Fruit fly (Drosophila melanogaster) whole organism, embryonic: ENCODE results near the gene bor.
A peak's percentile ranks its signal among the peaks of the same experiment; 100 is the strongest.

Experiments
- Ada2b ChIP-seq: fragments of 200-800 bp; sonication (Bioruptor generic); IDR thresholded peaks from 2 replicates; pipeline ENCODE4 v1.3.6; 2022; ENCODE audit warnings: missing biosample characterization, missing genetic modification characterization
- Atf3 ChIP-seq: fragments of 200-800 bp; sonication (Bioruptor generic); optimal IDR thresholded peaks from 3 replicates; lab custom pipeline; 2016; ENCODE audit warnings: missing biosample characterization, missing genetic modification characterization
- Bgb ChIP-seq: fragments of 200-800 bp; sonication (Bioruptor generic); IDR thresholded peaks from 2 replicates; pipeline ENCODE4 v1.3.6; 2022; ENCODE audit warnings: missing biosample characterization, missing genetic modification characterization; ENCODE audit not compliant: partially characterized antibody
- CG10431 ChIP-seq: fragments of 200-800 bp; sonication (Bioruptor generic); optimal IDR thresholded peaks from 3 replicates; lab custom pipeline; 2018; ENCODE audit warnings: missing biosample characterization, mild to moderate bottlenecking, missing genetic modification characterization
- CG11247 ChIP-seq: fragments of 200-800 bp; sonication (Bioruptor generic); IDR thresholded peaks from 2 replicates; pipeline ENCODE4 v1.3.6; 2022; ENCODE audit warnings: missing biosample characterization, missing genetic modification characterization
- CG11504 ChIP-seq: fragments of 200-800 bp; sonication (Bioruptor generic); optimal IDR thresholded peaks from 3 replicates; lab custom pipeline; 2019; ENCODE audit warnings: missing biosample characterization, mild to moderate bottlenecking, missing genetic modification characterization, moderate library complexity
- CG15479 ChIP-seq: fragments of 200-800 bp; sonication (Bioruptor generic); optimal IDR thresholded peaks from 3 replicates; lab custom pipeline; 2019; ENCODE audit warnings: missing biosample characterization, mild to moderate bottlenecking, missing genetic modification characterization, moderate library complexity
- CG17361 ChIP-seq: fragments of 200-800 bp; sonication (Bioruptor generic); IDR thresholded peaks from 3 replicates; pipeline ENCODE4 v1.3.6; 2022; ENCODE audit warnings: missing biosample characterization, missing genetic modification characterization
- CG18599 ChIP-seq: fragments of 200-800 bp; sonication (Bioruptor generic); optimal IDR thresholded peaks from 3 replicates; lab custom pipeline; 2017; ENCODE audit warnings: missing biosample characterization, missing genetic modification characterization, mild to moderate bottlenecking, moderate library complexity, missing genetic modification reagents
- CG18764 ChIP-seq: fragments of 200-800 bp; sonication (Bioruptor generic); optimal IDR thresholded peaks from 3 replicates; lab custom pipeline; 2016; ENCODE audit warnings: missing biosample characterization, missing genetic modification characterization
- CG30431 ChIP-seq: fragments of 200-800 bp; sonication (Bioruptor generic); optimal IDR thresholded peaks from 2 replicates; lab custom pipeline; 2017; ENCODE audit warnings: missing biosample characterization, missing genetic modification characterization
- CG33557 ChIP-seq: fragments of 200-800 bp; sonication (Bioruptor generic); optimal IDR thresholded peaks from 2 replicates; lab custom pipeline; 2019; ENCODE audit warnings: missing biosample characterization, mild to moderate bottlenecking, missing genetic modification characterization, moderate library complexity
- CG34422 ChIP-seq: fragments of 200-800 bp; sonication (Bioruptor generic); IDR thresholded peaks from 3 replicates; pipeline ENCODE4 v1.3.6; 2022; ENCODE audit warnings: missing biosample characterization, missing genetic modification characterization
- CG4360 ChIP-seq: fragments of 200-800 bp; sonication (Bioruptor generic); IDR thresholded peaks from 2 replicates; pipeline ENCODE4 v1.3.6; 2022; ENCODE audit warnings: missing biosample characterization, missing genetic modification characterization
- CG7372 ChIP-seq: fragments of 200-800 bp; sonication (Bioruptor generic); IDR thresholded peaks from 2 replicates; pipeline ENCODE4 v1.3.6; 2022; ENCODE audit warnings: missing biosample characterization, missing genetic modification characterization
- CG7839 ChIP-seq: fragments of 200-800 bp; sonication (Bioruptor generic); optimal IDR thresholded peaks from 3 replicates; lab custom pipeline; 2018; ENCODE audit warnings: missing biosample characterization, mild to moderate bottlenecking, missing genetic modification characterization, moderate library complexity
- CTCF ChIP-seq: fragments of 200-800 bp; sonication (Bioruptor generic); optimal IDR thresholded peaks from 2 replicates; lab custom pipeline; 2017; ENCODE audit warnings: missing biosample characterization, mild to moderate bottlenecking, missing genetic modification characterization, moderate library complexity
- D ChIP-seq, 2 experiments: fragments of 200-800 bp in 1 of 2; fragments of >200 bp in 1 of 2; sonication (Bioruptor generic) in 1 of 2; optimal IDR thresholded peaks; 2 replicates in 1 of 2; 3 replicates in 1 of 2; lab custom pipeline; 2017; ENCODE audit warnings: mild to moderate bottlenecking in 1 of 2, missing biosample characterization in 1 of 2, missing genetic modification characterization in 1 of 2, missing genetic modification reagents in 1 of 2
- HLHmδ ChIP-seq: fragments of 200-800 bp; sonication (Bioruptor generic); optimal IDR thresholded peaks from 2 replicates; lab custom pipeline; 2018; ENCODE audit warnings: missing biosample characterization, mild to moderate bottlenecking, missing genetic modification characterization, moderate library complexity
- Hsf ChIP-seq: fragments of 200-800 bp; sonication (Bioruptor generic); optimal IDR thresholded peaks from 3 replicates; lab custom pipeline; 2016; ENCODE audit warnings: missing biosample characterization, missing genetic modification characterization
- PHDP ChIP-seq: fragments of 200-800 bp; sonication (Bioruptor generic); optimal IDR thresholded peaks from 3 replicates; lab custom pipeline; 2018; ENCODE audit warnings: missing biosample characterization, mild to moderate bottlenecking, missing genetic modification characterization, moderate library complexity
- Poxn ChIP-seq: fragments of 200-800 bp; sonication (Bioruptor generic); IDR thresholded peaks from 2 replicates; pipeline ENCODE4 v1.3.6; 2022; ENCODE audit warnings: missing biosample characterization, missing genetic modification characterization
- Ravus ChIP-seq: fragments of 200-800 bp; sonication (Bioruptor generic); IDR thresholded peaks from 2 replicates; pipeline ENCODE4 v1.3.6; 2022; ENCODE audit warnings: missing biosample characterization, missing genetic modification characterization
- Sox102F ChIP-seq: fragments of 200-800 bp; sonication (Bioruptor generic); optimal IDR thresholded peaks from 2 replicates; lab custom pipeline; 2018; ENCODE audit warnings: missing biosample characterization, mild to moderate bottlenecking, missing genetic modification characterization, moderate library complexity
- Sry-δ ChIP-seq: fragments of 200-800 bp; sonication (Bioruptor generic); optimal IDR thresholded peaks from 2 replicates; lab custom pipeline; 2016; ENCODE audit warnings: missing biosample characterization, missing genetic modification characterization
- Trl ChIP-seq, 3 experiments: fragments of >200 bp in 2 of 3; fragments of 200-800 bp in 1 of 3; sonication (Bioruptor generic) in 1 of 3; optimal IDR thresholded peaks; 2 replicates in 1 of 3; 3 replicates in 2 of 3; lab custom pipeline; 2016 to 2017; ENCODE audit warnings: missing biosample characterization in 1 of 3, missing genetic modification characterization in 1 of 3
- Vsx1 ChIP-seq: fragments of 200-800 bp; sonication (Bioruptor generic); optimal IDR thresholded peaks from 2 replicates; lab custom pipeline; 2017; ENCODE audit warnings: missing biosample characterization, mild to moderate bottlenecking, missing genetic modification characterization, missing genetic modification reagents
- Xbp1 ChIP-seq: fragments of 200-800 bp; sonication (Bioruptor generic); optimal IDR thresholded peaks from 3 replicates; lab custom pipeline; 2016; ENCODE audit warnings: missing biosample characterization, mild to moderate bottlenecking, missing genetic modification characterization
- al ChIP-seq: fragments of 200-800 bp; sonication (Bioruptor generic); IDR thresholded peaks from 2 replicates; pipeline ENCODE4 v1.3.6; 2022; ENCODE audit warnings: missing biosample characterization, missing genetic modification characterization
- bsh ChIP-seq, 2 experiments: fragments of 200-800 bp; sonication (Bioruptor generic); optimal IDR thresholded peaks; 2 replicates each; lab custom pipeline; 2017 to 2018; ENCODE audit warnings: mild to moderate bottlenecking in 2 of 2, missing biosample characterization in 2 of 2, missing genetic modification characterization in 2 of 2, moderate library complexity in 1 of 2
- caup ChIP-seq: fragments of 200-800 bp; sonication (Bioruptor generic); optimal IDR thresholded peaks from 3 replicates; lab custom pipeline; 2017; ENCODE audit warnings: missing biosample characterization, mild to moderate bottlenecking, missing genetic modification characterization, moderate library complexity; ENCODE audit not compliant: severe bottlenecking
- crc ChIP-seq: fragments of 200-800 bp; sonication (Bioruptor generic); optimal IDR thresholded peaks from 2 replicates; lab custom pipeline; 2016; ENCODE audit warnings: missing biosample characterization, missing genetic modification characterization
- esg ChIP-seq: fragments of 200-800 bp; sonication (Bioruptor generic); conservative IDR thresholded peaks from 2 replicates; pipeline ENCODE4 v1.3.6; 2022; ENCODE audit warnings: missing biosample characterization, missing genetic modification characterization
- ewg ChIP-seq: fragments of 200-800 bp; sonication (Bioruptor generic); optimal IDR thresholded peaks from 3 replicates; lab custom pipeline; 2017; ENCODE audit warnings: mild to moderate bottlenecking, missing biosample characterization, missing genetic modification reagents, missing genetic modification characterization
- eyg ChIP-seq: fragments of 200-800 bp; sonication (Bioruptor generic); optimal IDR thresholded peaks from 3 replicates; lab custom pipeline; 2016; ENCODE audit warnings: missing biosample characterization, missing genetic modification characterization
- gce ChIP-seq: fragments of 200-800 bp; sonication (Bioruptor generic); IDR thresholded peaks from 3 replicates; pipeline ENCODE4 v1.3.6; 2022; ENCODE audit warnings: missing biosample characterization, missing genetic modification characterization
- gfzf ChIP-seq: fragments of 200-800 bp; sonication (Bioruptor generic); optimal IDR thresholded peaks from 2 replicates; lab custom pipeline; 2016; ENCODE audit warnings: missing biosample characterization, mild to moderate bottlenecking, missing genetic modification characterization, moderate library complexity
- gt ChIP-seq: fragments of 200-800 bp; sonication (Bioruptor generic); IDR thresholded peaks from 2 replicates; pipeline ENCODE4 v1.3.6; 2022; ENCODE audit warnings: missing biosample characterization, missing genetic modification characterization
- insv ChIP-seq, 2 experiments: fragments of 200-800 bp; sonication (Bioruptor generic); optimal IDR thresholded peaks; 3 replicates each; lab custom pipeline; 2016 to 2018; ENCODE audit warnings: missing biosample characterization in 2 of 2, missing genetic modification characterization in 2 of 2
- jigr1 ChIP-seq: fragments of 200-800 bp; sonication (Bioruptor generic); IDR thresholded peaks from 3 replicates; pipeline ENCODE4 v1.3.6; 2022; ENCODE audit warnings: missing biosample characterization, missing genetic modification characterization
- kay ChIP-seq: fragments of 200-800 bp; sonication (Bioruptor generic); optimal IDR thresholded peaks from 2 replicates; lab custom pipeline; 2016; ENCODE audit warnings: missing biosample characterization, missing genetic modification characterization
- ken ChIP-seq: fragments of 200-800 bp; sonication (Bioruptor generic); IDR thresholded peaks from 3 replicates; pipeline ENCODE4 v1.3.6; 2022; ENCODE audit warnings: missing biosample characterization, missing genetic modification characterization
- lmd ChIP-seq: fragments of 200-800 bp; sonication (Bioruptor generic); IDR thresholded peaks from 2 replicates; pipeline ENCODE4 v1.3.6; 2022; ENCODE audit warnings: missing biosample characterization, missing genetic modification characterization
- nerfin-1 ChIP-seq: fragments of 200-800 bp; sonication (Bioruptor generic); optimal IDR thresholded peaks from 3 replicates; lab custom pipeline; 2019; ENCODE audit warnings: missing biosample characterization, mild to moderate bottlenecking, missing genetic modification characterization, moderate library complexity
- nerfin-2 ChIP-seq: fragments of 200-800 bp; sonication (Bioruptor generic); IDR thresholded peaks from 2 replicates; pipeline ENCODE4 v1.3.6; 2022; ENCODE audit warnings: missing biosample characterization, missing genetic modification characterization; ENCODE audit not compliant: partially characterized antibody
- nmo ChIP-seq: fragments of 200-800 bp; sonication (Bioruptor generic); optimal IDR thresholded peaks from 2 replicates; lab custom pipeline; 2018; ENCODE audit warnings: missing biosample characterization, mild to moderate bottlenecking, missing genetic modification characterization, moderate library complexity
- pho ChIP-seq: fragments of 200-800 bp; sonication (Bioruptor generic); optimal IDR thresholded peaks from 2 replicates; lab custom pipeline; 2016; ENCODE audit warnings: missing biosample characterization, missing genetic modification characterization
- psq ChIP-seq: fragments of 200-800 bp; sonication (Bioruptor generic); optimal IDR thresholded peaks from 2 replicates; lab custom pipeline; 2017; ENCODE audit warnings: missing biosample characterization, missing genetic modification characterization
- pum ChIP-seq: fragments of 200-800 bp; sonication (Bioruptor generic); optimal IDR thresholded peaks from 2 replicates; lab custom pipeline; 2016; ENCODE audit warnings: missing biosample characterization, missing genetic modification characterization
- sim ChIP-seq: fragments of 200-800 bp; sonication (Bioruptor generic); IDR thresholded peaks from 2 replicates; pipeline ENCODE4 v1.3.6; 2022; ENCODE audit warnings: missing biosample characterization, missing genetic modification characterization
- stc ChIP-seq: fragments of 200-800 bp; sonication (Bioruptor generic); IDR thresholded peaks from 2 replicates; pipeline ENCODE4 v1.3.6; 2022; ENCODE audit warnings: missing biosample characterization, missing genetic modification characterization

bor gene

dm6 chr3R:16234745-16235149 lies 29.2 kb downstream of the bor start (continued):
- TF ChIP-seq CG33557 (GFP tag; lab: Kevin White, UChicago) (no peak), CG4360 (GFP tag; lab: Robert Waterston, UW) (no peak), Vsx1 (GFP tag; lab: Kevin White, UChicago) (no peak), Hsf (GFP tag; lab: Kevin White, UChicago) (peak; percentile 34), Sox102F (GFP tag; lab: Kevin White, UChicago) (peak; percentile 49), Bgb (no peak), jigr1 (no peak), CG7839 (tag; lab: Kevin White, UChicago) (peak; percentile 69), esg (GFP tag; lab: Robert Waterston, UW) (no peak), Sry-δ (GFP tag; lab: Kevin White, UChicago) (no peak), gfzf (GFP tag; lab: Kevin White, UChicago) (no peak), al (GFP tag; lab: Robert Waterston, UW) (no peak), Poxn (no peak), gce (GFP tag; lab: Robert Waterston, UW) (no peak), nmo (GFP tag; lab: Kevin White, UChicago) (peak; percentile 68), sim (no peak), PHDP (peak; percentile 15), CG17361 (GFP tag; lab: Robert Waterston, UW) (no peak), CG18599 (GFP tag; lab: Kevin White, UChicago) (no peak), gt (GFP tag; lab: Robert Waterston, UW) (no peak), lmd (GFP tag; lab: Robert Waterston, UW) (no peak), nerfin-2 (no peak), kay (GFP tag; lab: Kevin White, UChicago) (no peak), CG18764 (GFP tag; lab: Kevin White, UChicago) (no peak), ewg (peak; percentile 30), CTCF (GFP tag; lab: Kevin White, UChicago) (no peak), eyg (GFP tag; lab: Kevin White, UChicago) (no peak), Atf3 (GFP tag; lab: Kevin White, UChicago) (no peak), Xbp1 (peak; percentile 11), stc (GFP tag; lab: Robert Waterston, UW) (no peak), Ada2b (GFP tag; lab: Robert Waterston, UW) (no peak), CG7372 (GFP tag; lab: Robert Waterston, UW) (no peak), D (optimal IDR thresholded peaks at IDR 0.05; lab: Kevin White, UChicago) (no peak), D (GFP tag; optimal IDR thresholded peaks at IDR 0.05; lab: Kevin White, UChicago) (peak; percentile 54), pum (GFP tag; lab: Kevin White, UChicago) (no peak), caup (no peak), CG34422 (GFP tag; lab: Robert Waterston, UW) (no peak), nerfin-1 (tag; lab: Kevin White, UChicago) (no peak), CG11247 (GFP tag; lab: Robert Waterston, UW) (no peak), crc (no peak), insv (GFP tag; optimal IDR thresholded peaks at IDR 0.05; lab: Kevin White, UChicago) (no peak), psq (GFP tag; lab: Kevin White, UChicago) (no peak), bsh (GFP tag; optimal IDR thresholded peaks at IDR 0.05; lab: Kevin White, UChicago) (peak; percentile 33 to 79), ken (no peak), CG30431 (GFP tag; lab: Kevin White, UChicago) (peak; percentile 6), CG10431 (no peak), Trl (optimal IDR thresholded peaks at IDR 0.05; lab: Kevin White, UChicago) (no peak), Trl (GFP tag; optimal IDR thresholded peaks at IDR 0.05; lab: Kevin White, UChicago) (no peak), Ravus (no peak), CG15479 (GFP tag; lab: Kevin White, UChicago) (no peak), HLHmδ (GFP tag; lab: Kevin White, UChicago) (no peak), pho (GFP tag; lab: Kevin White, UChicago) (peak; percentile 6), CG11504 (tag; lab: Kevin White, UChicago) (peak; percentile 69)
